Fruit fly (Drosophila melanogaster) whole organism: Measurements from ENCODE around the gene CG9928.

Experiments
- CG8478 ChIP-seq: fragments of >200 bp; optimal IDR thresholded peaks from 2 replicates; lab custom pipeline; 2018; ENCODE audit warnings: inconsistent platforms
- Dll ChIP-seq: fragments of >200 bp; optimal IDR thresholded peaks from 2 replicates; lab custom pipeline; 2017
- EcR ChIP-seq, 2 experiments: fragments of >200 bp; optimal IDR thresholded peaks; 2 replicates each; lab custom pipeline; 2017; ENCODE audit warnings: missing biosample characterization in 2 of 2, missing genetic modification characterization in 2 of 2, missing genetic modification reagents in 2 of 2
- pan ChIP-seq: fragments of >200 bp; optimal IDR thresholded peaks from 2 replicates; lab custom pipeline; 2017
- psq ChIP-seq: fragments of >200 bp; optimal IDR thresholded peaks from 2 replicates; lab custom pipeline; 2017
- usp ChIP-seq: fragments of >200 bp; optimal IDR thresholded peaks from 2 replicates; lab custom pipeline; 2017; ENCODE audit warnings: missing biosample characterization, missing genetic modification characterization, mixed read lengths

The CG9928 gene

dm6 chr2L:13142803-13143202 lies at the start of gene CG9928:
CG9928 (minus strand) TSS chr2L:13142903.
- TF ChIP-seq usp (no peak), psq (lab: Kevin White, UChicago) (no peak), Dll (lab: Kevin White, UChicago) (no peak), EcR (GFP tag; optimal IDR thresholded peaks at IDR 0.05; lab: Kevin White, UChicago) (no peak), CG8478 (lab: Kevin White, UChicago) (no peak), pan (lab: Kevin White, UChicago) (no peak)

- TF ChIP-seq Dll (lab: Kevin White, UChicago), result no peak
- no peak for TF ChIP-seq psq (lab: Kevin White, UChicago)
- no peak for TF ChIP-seq usp
- no peak for TF ChIP-seq EcR (GFP tag; optimal IDR thresholded peaks at IDR 0.05; lab: Kevin White, UChicago)
- no peak for TF ChIP-seq pan (lab: Kevin White, UChicago)
- TF ChIP-seq CG8478 (lab: Kevin White, UChicago), result no peak
These were observed 49.2 kb upstream of the CG9928 start, which contains the start of the genes CG16974 and Edem2 for dm6 chr2L:13191894-13192293. CG16974 (minus strand) TSS chr2L:13191979. Edem2 (plus strand) TSS chr2L:13192201.

DNA sequence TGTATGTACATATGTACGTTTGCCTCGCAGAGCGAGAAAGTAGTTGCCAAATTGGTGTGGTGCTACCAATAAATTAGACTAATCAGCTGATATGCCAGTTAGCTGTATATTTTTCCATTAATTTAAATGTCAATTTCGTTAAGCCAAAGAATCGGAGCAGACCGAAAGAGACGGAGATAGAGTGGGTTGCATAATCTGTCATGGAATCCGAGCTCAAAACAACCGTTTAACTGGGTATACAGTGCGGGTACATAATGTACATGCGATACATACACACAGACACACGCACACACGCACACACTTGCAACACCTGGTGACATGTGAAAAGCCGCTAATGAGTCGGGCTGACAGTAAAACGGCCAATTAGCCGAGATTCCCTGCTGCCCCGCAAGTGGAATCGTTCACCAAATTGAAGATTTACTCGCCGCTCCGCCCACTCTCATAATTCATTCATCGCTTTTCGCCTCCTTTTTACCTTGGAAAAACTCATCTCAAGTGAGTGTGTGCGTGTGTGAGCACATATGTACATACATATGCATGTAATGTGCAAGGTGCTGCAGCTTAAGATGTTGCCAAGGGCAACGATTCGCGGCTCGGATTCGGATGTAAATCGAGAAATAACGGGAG lies 48.5 kb upstream of the CG9928 start:
- TF ChIP-seq CG8478 (lab: Kevin White, UChicago) (no peak), Dll (lab: Kevin White, UChicago) (no peak), psq (lab: Kevin White, UChicago) (no peak), pan (lab: Kevin White, UChicago) (no peak), usp (no peak), EcR (GFP tag; optimal IDR thresholded peaks at IDR 0.05; lab: Kevin White, UChicago) (no peak)

DNA sequence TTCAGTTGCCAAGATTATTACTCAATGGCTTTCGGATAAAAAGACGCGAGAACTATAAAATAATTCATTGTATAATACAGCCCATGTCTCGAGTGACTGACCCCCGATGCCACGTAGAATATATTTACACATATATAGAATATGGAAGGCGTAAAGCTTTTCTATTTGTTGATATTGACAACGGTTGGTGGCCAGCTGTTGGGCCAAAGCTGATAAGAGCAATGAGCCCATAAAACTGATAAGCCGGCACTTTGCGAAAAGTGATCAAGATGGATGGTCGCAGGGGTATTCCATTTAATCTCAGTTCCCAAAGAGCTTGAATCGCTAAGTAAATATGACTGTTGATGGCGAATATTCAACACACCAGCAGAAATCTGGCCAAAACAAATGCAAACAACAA lies 47.8 kb upstream of the CG9928 start:
- no peak for TF ChIP-seq EcR (GFP tag; optimal IDR thresholded peaks at IDR 0.05; lab: Kevin White, UChicago)
- TF ChIP-seq usp, result no peak
- no peak for TF ChIP-seq pan (lab: Kevin White, UChicago)
- no peak for TF ChIP-seq CG8478 (lab: Kevin White, UChicago)
- no peak for TF ChIP-seq psq (lab: Kevin White, UChicago)
- TF ChIP-seq Dll (lab: Kevin White, UChicago), result no peak

dm6 chr2L:13183150-13183549 lies 40.4 kb upstream of the CG9928 start, which contains the start of gene Rsph1:
Rsph1 (plus strand) TSS chr2L:13183450.
- TF ChIP-seq Dll (lab: Kevin White, UChicago) (no peak), psq (lab: Kevin White, UChicago) (no peak), pan (lab: Kevin White, UChicago) (no peak), EcR (GFP tag; optimal IDR thresholded peaks at IDR 0.05; lab: Kevin White, UChicago) (no peak), CG8478 (lab: Kevin White, UChicago) (no peak), usp (no peak)

dm6 chr2L:13182415-13182814 lies 39.7 kb upstream of the CG9928 start, which contains the start of gene Mgat3:
Mgat3 (minus strand) TSS chr2L:13182596.
- TF ChIP-seq EcR (GFP tag; optimal IDR thresholded peaks at IDR 0.05; lab: Kevin White, UChicago) (no peak), pan (lab: Kevin White, UChicago) (no peak), usp (no peak), Dll (lab: Kevin White, UChicago) (no peak), psq (lab: Kevin White, UChicago) (no peak), CG8478 (lab: Kevin White, UChicago) (no peak)

DNA sequence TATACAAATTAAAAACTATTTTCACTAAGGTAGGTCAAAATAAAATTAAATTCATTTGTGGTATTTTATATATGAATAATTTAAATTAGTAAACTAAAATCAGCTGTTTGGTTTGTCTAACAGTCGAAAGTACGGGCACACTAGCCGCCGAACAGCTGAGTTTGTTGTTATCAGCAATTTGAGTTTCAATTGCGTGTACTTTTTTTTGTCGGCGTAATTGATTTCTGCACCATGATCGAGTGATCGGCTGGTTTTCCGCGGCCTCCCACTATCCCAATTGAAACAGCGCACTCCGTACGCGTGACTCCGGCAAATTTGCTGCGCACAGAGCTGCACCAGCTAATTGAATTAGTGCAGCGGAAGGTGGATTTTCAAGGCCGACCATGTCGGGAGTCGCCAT lies 36.4 kb upstream of the CG9928 start, which contains the start of gene Alg7:
Gene Alg7 (plus strand): TSS at position 153 of the 400 bp plus-strand sequence.
- TF ChIP-seq CG8478 (lab: Kevin White, UChicago), result no peak
- no peak for TF ChIP-seq Dll (lab: Kevin White, UChicago)
- no peak for TF ChIP-seq EcR (GFP tag; optimal IDR thresholded peaks at IDR 0.05; lab: Kevin White, UChicago)
- no peak for TF ChIP-seq pan (lab: Kevin White, UChicago)
- no peak for TF ChIP-seq psq (lab: Kevin White, UChicago)
- TF ChIP-seq usp, result no peak

DNA sequence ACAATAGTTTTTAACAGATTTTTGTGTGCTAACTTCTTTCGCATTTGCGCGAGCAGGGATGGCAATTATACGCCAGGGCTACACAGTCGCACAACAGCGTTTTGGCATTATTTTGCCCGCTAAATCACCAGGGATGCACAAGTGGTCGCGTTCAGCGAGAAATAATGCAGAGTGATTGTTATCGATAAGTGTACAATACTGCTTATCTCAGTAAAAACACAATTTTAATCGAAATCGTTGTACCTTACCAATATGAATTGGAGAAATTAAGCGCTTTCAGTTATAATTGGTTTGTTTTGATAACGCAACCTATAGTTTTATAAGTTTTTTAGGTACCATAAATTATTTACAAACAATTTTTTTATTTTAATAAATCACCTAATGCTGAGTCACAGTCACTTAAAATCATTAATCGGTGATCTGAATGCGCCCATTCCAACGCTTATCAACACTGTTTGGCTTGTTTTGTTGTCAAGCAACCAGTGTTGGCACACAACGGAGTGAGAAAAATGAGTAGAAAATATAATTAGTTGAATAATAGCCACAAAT lies 34.1 kb upstream of the CG9928 start, which contains the start of the genes Sfmbt and CG5439:
Gene Sfmbt (minus strand): TSS at position 85 of the 549 bp plus-strand sequence.
Gene CG5439 (plus strand): TSS at position 450 of the 549 bp plus-strand sequence.
- no peak for TF ChIP-seq psq (lab: Kevin White, UChicago)
- TF ChIP-seq usp, result no peak
- TF ChIP-seq CG8478 (lab: Kevin White, UChicago), result no peak
- TF ChIP-seq pan (lab: Kevin White, UChicago), result no peak
- TF ChIP-seq Dll (lab: Kevin White, UChicago), result no peak
- TF ChIP-seq EcR (GFP tag; optimal IDR thresholded peaks at IDR 0.05; lab: Kevin White, UChicago), result no peak

dm6 chr2L:13176123-13176522 lies 33.4 kb upstream of the CG9928 start, which contains the start of gene CG43925:
CG43925 (plus strand) TSS chr2L:13176423.
- TF ChIP-seq psq (lab: Kevin White, UChicago) (no peak), CG8478 (lab: Kevin White, UChicago) (no peak), Dll (lab: Kevin White, UChicago) (no peak), usp (no peak), EcR (GFP tag; optimal IDR thresholded peaks at IDR 0.05; lab: Kevin White, UChicago) (no peak)

- TF ChIP-seq CG8478 (lab: Kevin White, UChicago), result no peak
- TF ChIP-seq psq (lab: Kevin White, UChicago), result peak; percentile 30
These were observed 23.2 kb upstream of the CG9928 start, which contains the start of gene DnaJ-H for dm6 chr2L:13165802-13166347. DnaJ-H (minus strand) TSS chr2L:13166072.

DNA sequence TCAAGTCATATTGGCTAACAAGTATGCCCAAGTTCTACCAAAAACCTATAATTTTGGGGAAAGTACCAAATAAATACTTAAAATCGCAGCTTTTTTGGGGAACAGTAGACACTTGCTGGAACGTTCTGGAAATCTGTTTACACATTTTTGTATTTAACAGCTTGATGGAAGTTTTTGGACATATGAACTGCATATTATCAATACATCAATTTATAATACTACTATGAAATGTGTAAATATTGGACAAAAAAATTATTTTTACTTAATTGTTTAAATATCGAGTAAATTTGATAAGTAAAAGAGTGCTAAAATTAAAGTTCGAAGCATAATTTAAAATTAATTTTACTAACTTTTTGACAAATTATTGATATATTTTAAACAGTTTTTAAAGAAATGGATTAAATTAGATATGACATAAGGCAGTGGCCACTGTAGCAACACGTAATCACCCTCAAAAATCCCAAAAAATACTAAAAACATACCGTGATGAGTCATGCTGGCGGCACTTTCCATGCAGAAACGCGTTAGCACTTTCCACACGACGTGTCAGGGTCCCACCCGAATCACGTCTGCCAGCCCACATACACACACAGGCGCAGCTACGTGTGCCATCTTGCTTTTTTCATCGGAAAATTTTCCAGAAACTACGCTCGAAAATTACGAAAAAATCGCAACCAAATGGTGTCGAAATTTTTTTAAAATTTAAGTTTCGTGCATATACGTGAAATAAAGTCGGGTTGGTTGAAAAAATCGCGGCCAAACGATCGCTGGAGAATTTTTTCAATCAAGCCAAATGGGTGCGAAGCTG lies 22.5 kb upstream of the CG9928 start, which contains the start of gene Sirt1:
Gene Sirt1 (plus strand): TSS at position 571 of the 808 bp plus-strand sequence.
- TF ChIP-seq CG8478 (lab: Kevin White, UChicago), result no peak
- no peak for TF ChIP-seq Dll (lab: Kevin White, UChicago)
- TF ChIP-seq EcR (GFP tag; optimal IDR thresholded peaks at IDR 0.05; lab: Kevin White, UChicago), result no peak
- no peak for TF ChIP-seq pan (lab: Kevin White, UChicago)
- TF ChIP-seq psq (lab: Kevin White, UChicago), result no peak
- no peak for TF ChIP-seq usp
